Worm (Caenorhabditis elegans): Measurements from ENCODE around the gene pqn-74.

Gene pqn-74

ce11 chrIV:13319886-13320650 lies 11.1 kb downstream of the pqn-74 start:
- TF ChIP-seq B0310.2 (tag; optimal IDR thresholded peaks at IDR 0.05) (no peak), pes-1 (GFP tag; IDR thresholded peaks at IDR 0.05) (no peak), F13C5.2 (tag; optimal IDR thresholded peaks at IDR 0.05) (no peak), tbx-37 (GFP tag; conservative IDR thresholded peaks at IDR 0.05) (no peak), tra-4 (tag; optimal IDR thresholded peaks at IDR 0.05) (no peak), ceh-36 (tag; optimal IDR thresholded peaks at IDR 0.05) (no peak), ets-7 (tag; optimal IDR thresholded peaks at IDR 0.05) (no peak), ceh-13 (GFP tag; optimal IDR thresholded peaks at IDR 0.05) (no peak), aly-1 (tag; optimal IDR thresholded peaks at IDR 0.05) (no peak)

ce11 chrIV:13318773-13319172 lies 12.4 kb downstream of the pqn-74 start:
- TF ChIP-seq pes-1 (GFP tag; IDR thresholded peaks at IDR 0.05) (no peak), tra-4 (tag; optimal IDR thresholded peaks at IDR 0.05) (no peak), tbx-11 (GFP tag; IDR thresholded peaks at IDR 0.05) (no peak)

- TF ChIP-seq aly-1 (tag; optimal IDR thresholded peaks at IDR 0.05) (no peak), hnd-1 (tag; optimal IDR thresholded peaks at IDR 0.05) (no peak), tra-4 (tag; optimal IDR thresholded peaks at IDR 0.05) (no peak), hmbx-1 (tag; optimal IDR thresholded peaks at IDR 0.05) (no peak), sea-1 (GFP tag; conservative IDR thresholded peaks at IDR 0.05) (no peak), scrt-1 (GFP tag; IDR thresholded peaks at IDR 0.05) (no peak), flt-1 (GFP tag; IDR thresholded peaks at IDR 0.05) (no peak), B0310.2 (tag; optimal IDR thresholded peaks at IDR 0.05) (no peak), tbx-37 (GFP tag; conservative IDR thresholded peaks at IDR 0.05) (no peak), tbx-11 (GFP tag; IDR thresholded peaks at IDR 0.05) (no peak), ama-1 (optimal IDR thresholded peaks at IDR 0.05) (no peak), pes-1 (GFP tag; IDR thresholded peaks at IDR 0.05) (no peak), hmg-4 (GFP tag; optimal IDR thresholded peaks at IDR 0.05) (no peak), ceh-13 (GFP tag; optimal IDR thresholded peaks at IDR 0.05) (no peak), ceh-36 (tag; optimal IDR thresholded peaks at IDR 0.05) (no peak), ets-7 (tag; optimal IDR thresholded peaks at IDR 0.05) (no peak), F13C5.2 (tag; optimal IDR thresholded peaks at IDR 0.05) (no peak)
Observed at ce11 chrIV:13315344-13315743, 15.9 kb downstream of the pqn-74 start, which contains the start of gene fat-1. fat-1 (plus strand) TSS chrIV:13315644.

- no peak for TF ChIP-seq ceh-36 (tag; optimal IDR thresholded peaks at IDR 0.05)
- no peak for TF ChIP-seq hnd-1 (tag; optimal IDR thresholded peaks at IDR 0.05)
- no peak for TF ChIP-seq B0310.2 (tag; optimal IDR thresholded peaks at IDR 0.05)
- TF ChIP-seq pes-1 (GFP tag; IDR thresholded peaks at IDR 0.05), result no peak
Observed at ce11 chrIV:13314181-13314580, 17.0 kb downstream of the pqn-74 start.

ce11 chrIV:13313156-13313555 lies 18.1 kb downstream of the pqn-74 start:
- TF ChIP-seq aly-1 (tag; optimal IDR thresholded peaks at IDR 0.05) (no peak), tbx-11 (GFP tag; IDR thresholded peaks at IDR 0.05) (no peak), tra-4 (tag; optimal IDR thresholded peaks at IDR 0.05) (no peak), B0310.2 (tag; optimal IDR thresholded peaks at IDR 0.05) (no peak), ama-1 (optimal IDR thresholded peaks at IDR 0.05) (no peak), F13C5.2 (tag; optimal IDR thresholded peaks at IDR 0.05) (no peak), ceh-13 (GFP tag; optimal IDR thresholded peaks at IDR 0.05) (no peak), hnd-1 (tag; optimal IDR thresholded peaks at IDR 0.05) (no peak), ets-7 (tag; optimal IDR thresholded peaks at IDR 0.05) (no peak), ceh-36 (tag; optimal IDR thresholded peaks at IDR 0.05) (no peak), scrt-1 (GFP tag; IDR thresholded peaks at IDR 0.05) (no peak), pes-1 (GFP tag; IDR thresholded peaks at IDR 0.05) (no peak), hmbx-1 (tag; optimal IDR thresholded peaks at IDR 0.05) (no peak), sea-1 (GFP tag; conservative IDR thresholded peaks at IDR 0.05) (no peak)

ce11 chrIV:13311331-13312034 lies 19.7 kb downstream of the pqn-74 start:
- no peak for TF ChIP-seq pes-1 (GFP tag; IDR thresholded peaks at IDR 0.05)
- TF ChIP-seq hmg-4 (GFP tag; optimal IDR thresholded peaks at IDR 0.05), result no peak
- no peak for TF ChIP-seq aly-1 (tag; optimal IDR thresholded peaks at IDR 0.05)
- TF ChIP-seq ama-1 (optimal IDR thresholded peaks at IDR 0.05), result no peak
- no peak for TF ChIP-seq hnd-1 (tag; optimal IDR thresholded peaks at IDR 0.05)
- no peak for TF ChIP-seq F13C5.2 (tag; optimal IDR thresholded peaks at IDR 0.05)
- no peak for TF ChIP-seq B0310.2 (tag; optimal IDR thresholded peaks at IDR 0.05)
- no peak for TF ChIP-seq flt-1 (GFP tag; IDR thresholded peaks at IDR 0.05)
- no peak for TF ChIP-seq ceh-13 (GFP tag; optimal IDR thresholded peaks at IDR 0.05)
- no peak for TF ChIP-seq hmbx-1 (tag; optimal IDR thresholded peaks at IDR 0.05)
- no peak for TF ChIP-seq scrt-1 (GFP tag; IDR thresholded peaks at IDR 0.05)
- no peak for TF ChIP-seq tbx-37 (GFP tag; conservative IDR thresholded peaks at IDR 0.05)
- no peak for TF ChIP-seq ets-7 (tag; optimal IDR thresholded peaks at IDR 0.05)
- TF ChIP-seq ceh-36 (tag; optimal IDR thresholded peaks at IDR 0.05), result no peak

- TF ChIP-seq sea-1 (GFP tag; conservative IDR thresholded peaks at IDR 0.05) (no peak), aly-1 (tag; optimal IDR thresholded peaks at IDR 0.05) (no peak), ama-1 (optimal IDR thresholded peaks at IDR 0.05) (no peak), B0310.2 (tag; optimal IDR thresholded peaks at IDR 0.05) (no peak), F13C5.2 (tag; optimal IDR thresholded peaks at IDR 0.05) (no peak), pes-1 (GFP tag; IDR thresholded peaks at IDR 0.05) (no peak), flt-1 (GFP tag; IDR thresholded peaks at IDR 0.05) (no peak), ets-7 (tag; optimal IDR thresholded peaks at IDR 0.05) (no peak), tbx-37 (GFP tag; conservative IDR thresholded peaks at IDR 0.05) (no peak), tra-4 (tag; optimal IDR thresholded peaks at IDR 0.05) (no peak)
Observed at ce11 chrIV:13309636-13310035, 21.6 kb downstream of the pqn-74 start.

Measured in whole organism, early embryonic.